Worm (Caenorhabditis elegans): Measurements from ENCODE around the gene atg-13.

The atg-13 gene

DNA sequence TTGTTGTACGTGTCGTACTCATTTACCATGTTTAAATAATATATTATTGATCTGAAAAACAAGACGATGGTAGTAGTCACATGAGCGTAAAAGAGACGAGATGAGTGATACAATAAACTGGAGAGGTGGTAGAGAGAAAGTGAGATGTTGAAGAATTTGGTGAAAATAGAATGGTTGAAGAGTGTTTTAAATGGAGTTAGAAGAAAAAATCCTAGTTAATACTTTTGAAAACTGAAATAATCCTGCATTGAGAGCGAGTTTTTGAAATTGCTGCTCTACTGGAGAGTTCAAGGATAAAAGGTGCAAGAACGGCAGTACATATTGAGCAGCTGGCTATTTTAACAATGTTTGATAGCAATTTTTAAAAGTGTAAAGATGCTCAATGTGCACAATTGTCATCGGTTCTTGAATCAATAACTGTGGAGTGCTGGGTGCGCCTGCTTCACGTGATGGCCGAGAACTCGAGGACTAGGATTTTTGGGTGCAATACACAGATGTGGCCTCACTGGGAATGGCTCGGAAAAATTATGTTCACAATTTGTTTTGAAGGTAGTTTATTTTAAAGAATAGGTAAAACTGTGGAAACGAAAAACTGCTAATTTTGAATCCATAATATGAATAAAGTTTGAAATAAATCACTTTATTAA lies at the start of gene atg-13:
atg-13 (minus strand) TSS at position 51 of the 647 bp plus-strand sequence.
- TF ChIP-seq ztf-23 (GFP tag; IDR thresholded peaks at IDR 0.05) (no peak), ztf-29 (GFP tag; IDR thresholded peaks at IDR 0.05) (no peak), ref-1 (GFP tag; conservative IDR thresholded peaks at IDR 0.05) (no peak), tab-1 (GFP tag; IDR thresholded peaks at IDR 0.05) (no peak)

DNA sequence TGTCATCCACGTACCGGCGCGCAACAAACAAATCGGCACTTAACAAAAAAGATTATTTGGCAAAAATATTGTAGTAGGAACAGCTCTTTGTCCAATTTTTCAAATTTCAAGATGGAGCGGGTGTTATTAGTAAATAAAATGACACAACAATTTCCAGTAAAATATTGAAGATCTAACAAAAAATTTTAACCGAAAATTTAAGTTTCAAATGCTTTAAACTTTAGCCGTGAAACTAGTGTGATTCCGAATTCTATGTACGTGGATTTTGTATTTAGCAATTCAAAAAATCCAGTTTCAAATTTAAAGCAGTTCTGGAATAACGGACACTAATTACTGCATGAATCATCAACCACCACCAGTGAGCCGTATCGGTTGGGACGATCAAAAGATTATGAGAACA lies 44.8 kb upstream of the atg-13 start, which contains the start of gene snb-5:
snb-5 (plus strand) TSS at position 301 of the 400 bp plus-strand sequence.
- TF ChIP-seq tab-1 (GFP tag; IDR thresholded peaks at IDR 0.05) (no peak), ztf-29 (GFP tag; IDR thresholded peaks at IDR 0.05) (no peak)

ce11 chrIII:8201760-8202159 lies 43.8 kb upstream of the atg-13 start:
- TF ChIP-seq cog-1 (tag; optimal IDR thresholded peaks at IDR 0.05), result no peak
- no peak for TF ChIP-seq ref-1 (GFP tag; conservative IDR thresholded peaks at IDR 0.05)
- no peak for TF ChIP-seq T22C8.4 (GFP tag; IDR thresholded peaks at IDR 0.05)
- no peak for TF ChIP-seq tab-1 (GFP tag; IDR thresholded peaks at IDR 0.05)
- no peak for TF ChIP-seq klf-2 (GFP tag; conservative IDR thresholded peaks at IDR 0.05)
- no peak for TF ChIP-seq med-1 (GFP tag; optimal IDR thresholded peaks at IDR 0.05; ENCODE audit: insufficient read depth)
- no peak for TF ChIP-seq ztf-29 (GFP tag; IDR thresholded peaks at IDR 0.05)
- no peak for TF ChIP-seq ztf-23 (GFP tag; IDR thresholded peaks at IDR 0.05)
- no peak for TF ChIP-seq flt-1 (GFP tag; IDR thresholded peaks at IDR 0.05)

- TF ChIP-seq klf-2 (GFP tag; conservative IDR thresholded peaks at IDR 0.05) (no peak), ztf-29 (GFP tag; IDR thresholded peaks at IDR 0.05) (no peak), ref-1 (GFP tag; conservative IDR thresholded peaks at IDR 0.05) (no peak), cog-1 (tag; optimal IDR thresholded peaks at IDR 0.05) (no peak), tab-1 (GFP tag; IDR thresholded peaks at IDR 0.05) (no peak), T22C8.4 (GFP tag; IDR thresholded peaks at IDR 0.05) (no peak), med-1 (GFP tag; optimal IDR thresholded peaks at IDR 0.05; ENCODE audit: insufficient read depth) (no peak), flt-1 (GFP tag; IDR thresholded peaks at IDR 0.05) (no peak), ztf-23 (GFP tag; IDR thresholded peaks at IDR 0.05) (no peak)
Observed at ce11 chrIII:8201117-8201516, 43.1 kb upstream of the atg-13 start, which contains the start of gene unc-36. Gene unc-36, minus strand, starts transcription at chrIII:8201217.

ce11 chrIII:8199060-8199459 lies 41.1 kb upstream of the atg-13 start:
- no peak for TF ChIP-seq ztf-23 (GFP tag; IDR thresholded peaks at IDR 0.05)

DNA sequence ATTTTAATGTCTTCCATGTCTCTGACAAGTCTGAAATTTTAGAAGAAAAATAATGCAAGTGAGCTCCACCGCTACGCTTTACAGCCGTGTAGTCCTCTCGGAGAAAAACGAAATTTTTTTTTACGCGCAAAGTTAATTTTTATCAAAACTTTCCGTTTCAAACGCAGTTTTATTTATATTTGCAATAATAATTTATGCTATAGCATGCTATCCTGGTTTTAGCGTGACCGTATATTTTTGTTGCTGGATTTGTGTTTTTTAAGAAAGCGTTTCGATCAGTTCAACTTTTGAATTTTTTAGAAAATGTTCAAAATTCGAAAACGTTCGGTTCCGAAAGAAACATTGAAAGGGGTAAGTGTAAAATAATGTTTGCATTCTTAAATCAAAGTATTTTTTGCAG lies 33.7 kb upstream of the atg-13 start, which contains the start of gene C50C3.1:
C50C3.1 (plus strand) TSS at position 301 of the 400 bp plus-strand sequence.
- TF ChIP-seq tab-1 (GFP tag; IDR thresholded peaks at IDR 0.05), result no peak
- no peak for TF ChIP-seq ztf-29 (GFP tag; IDR thresholded peaks at IDR 0.05)
- TF ChIP-seq flt-1 (GFP tag; IDR thresholded peaks at IDR 0.05), result no peak

- no peak for TF ChIP-seq klf-2 (GFP tag; conservative IDR thresholded peaks at IDR 0.05)
- TF ChIP-seq ztf-23 (GFP tag; IDR thresholded peaks at IDR 0.05), result no peak
- no peak for TF ChIP-seq cog-1 (tag; optimal IDR thresholded peaks at IDR 0.05)
- no peak for TF ChIP-seq T22C8.4 (GFP tag; IDR thresholded peaks at IDR 0.05)
- no peak for TF ChIP-seq med-1 (GFP tag; optimal IDR thresholded peaks at IDR 0.05; ENCODE audit: insufficient read depth)
Observed at ce11 chrIII:8190505-8190904, 32.5 kb upstream of the atg-13 start, which contains the start of gene C50C3.19. Gene C50C3.19, plus strand, starts transcription at chrIII:8190805.

- no peak for TF ChIP-seq med-1 (GFP tag; optimal IDR thresholded peaks at IDR 0.05; ENCODE audit: insufficient read depth)
- TF ChIP-seq flt-1 (GFP tag; IDR thresholded peaks at IDR 0.05), result no peak
- no peak for TF ChIP-seq tab-1 (GFP tag; IDR thresholded peaks at IDR 0.05)
Observed at ce11 chrIII:8185130-8185529, 27.1 kb upstream of the atg-13 start.

- TF ChIP-seq ztf-23 (GFP tag; IDR thresholded peaks at IDR 0.05), result no peak
- no peak for TF ChIP-seq ref-1 (GFP tag; conservative IDR thresholded peaks at IDR 0.05)
- no peak for TF ChIP-seq ztf-29 (GFP tag; IDR thresholded peaks at IDR 0.05)
- no peak for TF ChIP-seq T22C8.4 (GFP tag; IDR thresholded peaks at IDR 0.05)
- no peak for TF ChIP-seq med-1 (GFP tag; optimal IDR thresholded peaks at IDR 0.05; ENCODE audit: insufficient read depth)
- TF ChIP-seq flt-1 (GFP tag; IDR thresholded peaks at IDR 0.05), result no peak
- TF ChIP-seq klf-2 (GFP tag; conservative IDR thresholded peaks at IDR 0.05), result no peak
- TF ChIP-seq tab-1 (GFP tag; IDR thresholded peaks at IDR 0.05), result no peak
- no peak for TF ChIP-seq cog-1 (tag; optimal IDR thresholded peaks at IDR 0.05)
Observed at ce11 chrIII:8182573-8182972, 24.6 kb upstream of the atg-13 start.

DNA sequence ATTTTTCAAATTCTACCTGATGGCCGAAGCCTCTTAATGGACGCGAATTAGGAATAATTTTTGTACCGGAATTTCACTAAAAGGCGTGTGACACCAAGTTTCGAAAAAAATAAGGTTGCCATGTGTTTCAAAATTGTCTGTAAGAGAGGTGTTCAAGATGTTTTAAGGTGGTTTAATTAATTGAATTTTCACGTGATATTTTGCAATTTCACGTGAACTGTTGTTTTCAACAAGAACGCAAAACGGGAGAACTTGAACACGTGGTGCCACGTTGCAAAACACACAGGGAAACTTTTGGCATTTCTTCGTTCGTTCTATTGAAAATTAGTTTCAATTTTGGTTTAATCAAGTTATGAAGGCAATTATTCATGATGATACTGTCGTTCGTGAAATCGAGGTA lies 23.6 kb upstream of the atg-13 start, which contains the start of gene spc-2:
spc-2 (plus strand) TSS at position 301 of the 400 bp plus-strand sequence.
- no peak for TF ChIP-seq cog-1 (tag; optimal IDR thresholded peaks at IDR 0.05)
- TF ChIP-seq ztf-29 (GFP tag; IDR thresholded peaks at IDR 0.05), result no peak
- TF ChIP-seq med-1 (GFP tag; optimal IDR thresholded peaks at IDR 0.05; ENCODE audit: insufficient read depth), result no peak
- TF ChIP-seq tab-1 (GFP tag; IDR thresholded peaks at IDR 0.05), result no peak
- TF ChIP-seq ztf-23 (GFP tag; IDR thresholded peaks at IDR 0.05), result no peak
- no peak for TF ChIP-seq klf-2 (GFP tag; conservative IDR thresholded peaks at IDR 0.05)
- TF ChIP-seq T22C8.4 (GFP tag; IDR thresholded peaks at IDR 0.05), result no peak
- TF ChIP-seq flt-1 (GFP tag; IDR thresholded peaks at IDR 0.05), result no peak
- no peak for TF ChIP-seq ref-1 (GFP tag; conservative IDR thresholded peaks at IDR 0.05)

ce11 chrIII:8178924-8179323 lies 20.9 kb upstream of the atg-13 start, which contains the start of gene C50C3.5:
Gene C50C3.5, plus strand, starts transcription at chrIII:8179224.
- TF ChIP-seq tab-1 (GFP tag; IDR thresholded peaks at IDR 0.05) (no peak), ztf-23 (GFP tag; IDR thresholded peaks at IDR 0.05) (no peak), klf-2 (GFP tag; conservative IDR thresholded peaks at IDR 0.05) (no peak), ref-1 (GFP tag; conservative IDR thresholded peaks at IDR 0.05) (no peak), ztf-29 (GFP tag; IDR thresholded peaks at IDR 0.05) (no peak), med-1 (GFP tag; optimal IDR thresholded peaks at IDR 0.05; ENCODE audit: insufficient read depth) (no peak), flt-1 (GFP tag; IDR thresholded peaks at IDR 0.05) (no peak), T22C8.4 (GFP tag; IDR thresholded peaks at IDR 0.05) (no peak), cog-1 (tag; optimal IDR thresholded peaks at IDR 0.05) (no peak)
